Worm (Caenorhabditis elegans) whole organism, early embryonic: ENCODE measurements around the gene his-18.

Experiments used
- B0310.2 ChIP-seq: sonication (generic microtip); optimal IDR thresholded peaks from 2 replicates; lab custom pipeline; 2016; ENCODE audit warnings: mild to moderate bottlenecking, missing genetic modification characterization, missing compliant biosample characterization
- ceh-36 ChIP-seq: sonication (generic microtip); optimal IDR thresholded peaks from 2 replicates; lab custom pipeline; 2016; ENCODE audit warnings: missing genetic modification characterization, inconsistent platforms, missing compliant biosample characterization

DNA sequence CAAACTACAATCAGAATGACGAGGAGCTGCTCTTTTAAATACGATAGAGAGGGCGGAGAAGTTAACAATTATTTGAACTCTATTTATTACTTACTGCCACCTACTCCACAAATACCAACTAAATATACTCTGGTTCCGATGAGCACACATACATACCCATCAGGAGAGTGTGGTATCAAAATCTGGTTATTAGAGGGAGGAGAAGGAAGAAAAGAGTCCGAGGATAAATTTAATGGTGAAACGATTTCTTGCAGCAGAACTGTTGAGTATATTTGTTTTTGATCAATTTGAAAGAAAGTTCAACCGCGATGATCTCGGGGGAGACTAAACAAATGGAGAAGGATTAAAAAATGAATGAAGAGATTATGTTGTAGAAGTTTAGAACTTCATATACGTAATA lies 30.9 kb downstream of the his-18 start, which contains the start of gene H14N18.4:
- no peak for TF ChIP-seq B0310.2 (tag; lab: Kevin White, UChicago)
- TF ChIP-seq ceh-36 (tag; lab: Kevin White, UChicago), result no peak
